Worm (Caenorhabditis elegans) whole organism, L4 larva: ENCODE results near the gene adt-1.

Experiments used
- F44E2.7 ChIP-seq: fragments of 200-800 bp; sonication (Bioruptor generic); IDR thresholded peaks from 2 replicates; pipeline ENCODE4 v2.1.2; 2022; ENCODE audit warnings: missing genetic modification characterization, missing compliant biosample characterization
- T26A8.4 ChIP-seq: fragments of 200-800 bp; sonication (Bioruptor generic); IDR thresholded peaks from 2 replicates; pipeline ENCODE4 v1.3.6; 2022; ENCODE audit warnings: missing genetic modification characterization, missing compliant biosample characterization
- Y75B8A.6 ChIP-seq: fragments of 200-800 bp; sonication (Bioruptor generic); IDR thresholded peaks from 2 replicates; pipeline ENCODE4 v1.3.6; 2022; ENCODE audit warnings: missing genetic modification reagents, missing genetic modification characterization, missing compliant biosample characterization
- aha-1 ChIP-seq: fragments of 150-350 bp; peaks from one replicate; lab custom pipeline; 2014; ENCODE audit warnings: missing biosample characterization, missing genetic modification characterization
- ceh-20 ChIP-seq: fragments of 200-800 bp; sonication (Bioruptor generic); IDR thresholded peaks from 2 replicates; pipeline ENCODE4 v1.3.6; 2022; ENCODE audit warnings: missing genetic modification reagents, missing genetic modification characterization, missing compliant biosample characterization
- ceh-28 ChIP-seq: fragments of 150-350 bp; optimal IDR thresholded peaks from 2 replicates; lab custom pipeline; 2014; ENCODE audit warnings: missing biosample characterization, missing genetic modification reagents, missing genetic modification characterization
- ceh-44 ChIP-seq: fragments of 200-800 bp; sonication (Bioruptor generic); IDR thresholded peaks from 2 replicates; pipeline ENCODE4 v1.3.6; 2022; ENCODE audit warnings: missing genetic modification reagents, missing genetic modification characterization, missing compliant biosample characterization
- ceh-82 ChIP-seq: sonication (generic microtip); optimal IDR thresholded peaks from 2 replicates; lab custom pipeline; 2017; ENCODE audit warnings: missing biosample characterization, missing genetic modification characterization
- ces-1 ChIP-seq: fragments of 150-350 bp; sonication (generic microtip); optimal IDR thresholded peaks from 4 replicates; lab custom pipeline; 2014; ENCODE audit warnings: missing biosample characterization, missing genetic modification reagents, missing genetic modification characterization
- ctbp-1 ChIP-seq: fragments of 200-800 bp; sonication (Bioruptor generic); IDR thresholded peaks from 2 replicates; pipeline ENCODE4 v1.3.6; 2022; ENCODE audit warnings: missing genetic modification reagents, missing genetic modification characterization, missing compliant biosample characterization
- daf-16 ChIP-seq, 3 experiments: sonication (generic microtip); optimal IDR thresholded peaks; 2 replicates each; lab custom pipeline; 2016 to 2017; ENCODE audit warnings: missing genetic modification characterization in 3 of 3, missing genetic modification reagents in 3 of 3, mild to moderate bottlenecking in 2 of 3, missing compliant biosample characterization in 2 of 3, missing biosample characterization in 1 of 3, moderate library complexity in 1 of 3
- dmd-6 ChIP-seq: fragments of 200-800 bp; sonication (Bioruptor generic); IDR thresholded peaks from 2 replicates; pipeline ENCODE4 v1.3.6; 2022; ENCODE audit warnings: missing genetic modification reagents, missing genetic modification characterization, missing compliant biosample characterization
- dve-1 ChIP-seq: sonication (generic microtip); optimal IDR thresholded peaks from 2 replicates; lab custom pipeline; 2017; ENCODE audit warnings: antibody characterized with exemption, mild to moderate bottlenecking, missing genetic modification characterization, missing compliant biosample characterization; ENCODE audit not compliant: insufficient read depth
- egl-43 ChIP-seq: fragments of 200-800 bp; sonication (Bioruptor generic); IDR thresholded peaks from 2 replicates; pipeline ENCODE4 v1.3.6; 2022; ENCODE audit warnings: missing genetic modification reagents, missing genetic modification characterization, missing compliant biosample characterization
- fkh-10 ChIP-seq: fragments of 150-350 bp; optimal IDR thresholded peaks from 2 replicates; lab custom pipeline; 2014; ENCODE audit warnings: missing biosample characterization, missing genetic modification reagents, missing genetic modification characterization
- hlh-11 ChIP-seq: fragments of 200-800 bp; sonication (Bioruptor generic); optimal IDR thresholded peaks from 2 replicates; lab custom pipeline; 2018; ENCODE audit warnings: mild to moderate bottlenecking, missing genetic modification characterization, missing compliant biosample characterization
- hlh-30 ChIP-seq: sonication (generic microtip); optimal IDR thresholded peaks from 2 replicates; lab custom pipeline; 2017; ENCODE audit warnings: antibody characterized with exemption, mild to moderate bottlenecking, missing genetic modification characterization, missing compliant biosample characterization; ENCODE audit not compliant: insufficient read depth
- jun-1 ChIP-seq: fragments of 150-350 bp; optimal IDR thresholded peaks from 2 replicates; lab custom pipeline; 2014; ENCODE audit warnings: missing biosample characterization, missing genetic modification reagents, missing genetic modification characterization
- lim-7 ChIP-seq: fragments of 200-800 bp; sonication (Bioruptor generic); IDR thresholded peaks from 2 replicates; pipeline ENCODE4 v1.3.6; 2022; ENCODE audit warnings: missing genetic modification characterization, missing compliant biosample characterization
- lin-39 ChIP-seq: fragments of 150-350 bp; optimal IDR thresholded peaks from 2 replicates; lab custom pipeline; 2014; ENCODE audit warnings: missing biosample characterization, missing genetic modification reagents, missing genetic modification characterization
- lsy-2 ChIP-seq, 2 experiments: fragments of 150-350 bp in 1 of 2; sonication (generic microtip) in 1 of 2; optimal IDR thresholded peaks; 2 replicates each; lab custom pipeline; 2014 to 2017; ENCODE audit warnings: missing biosample characterization in 2 of 2, missing genetic modification characterization in 2 of 2
- mep-1 ChIP-seq: fragments of 150-350 bp; sonication (generic microtip); optimal IDR thresholded peaks from 3 replicates; lab custom pipeline; 2014; ENCODE audit warnings: missing biosample characterization, missing genetic modification characterization
- mes-2 ChIP-seq: sonication (generic microtip); optimal IDR thresholded peaks from 2 replicates; lab custom pipeline; 2016; ENCODE audit warnings: missing genotype, mild to moderate bottlenecking, missing genetic modification characterization, missing compliant biosample characterization; ENCODE audit not compliant: poor library complexity, severe bottlenecking
- nhr-102 ChIP-seq: sonication (generic microtip); optimal IDR thresholded peaks from 2 replicates; lab custom pipeline; 2016; ENCODE audit warnings: mild to moderate bottlenecking, missing genetic modification characterization, moderate library complexity, missing compliant biosample characterization
- nhr-41 ChIP-seq: fragments of 200-800 bp; sonication (Bioruptor generic); IDR thresholded peaks from 2 replicates; pipeline ENCODE4 v1.3.6; 2022; ENCODE audit warnings: missing genetic modification reagents, missing genetic modification characterization, missing compliant biosample characterization
- nhr-48 ChIP-seq: sonication (generic microtip); optimal IDR thresholded peaks from 2 replicates; lab custom pipeline; 2016; ENCODE audit warnings: mild to moderate bottlenecking, missing genetic modification characterization, missing compliant biosample characterization
- nhr-6 ChIP-seq: fragments of 150-350 bp; optimal IDR thresholded peaks from 2 replicates; lab custom pipeline; 2014; ENCODE audit warnings: missing biosample characterization, missing genetic modification characterization
- pha-4 ChIP-seq, 2 experiments: fragments of 150-350 bp in 1 of 2; fragments of 200-800 bp in 1 of 2; sonication (Bioruptor generic) in 1 of 2; IDR thresholded peaks in 1 of 2; optimal IDR thresholded peaks in 1 of 2; 2 replicates each; pipeline versions ENCODE4 v1.3.6 to Lab custom; 2014 to 2022; ENCODE audit warnings: missing genetic modification characterization in 2 of 2, missing genetic modification reagents in 2 of 2, missing biosample characterization in 1 of 2, missing compliant biosample characterization in 1 of 2
- pqm-1 ChIP-seq: sonication (generic microtip); optimal IDR thresholded peaks from 2 replicates; lab custom pipeline; 2017; ENCODE audit warnings: missing biosample characterization, missing genetic modification characterization
- rbr-2 ChIP-seq: sonication (generic microtip); optimal IDR thresholded peaks from 2 replicates; lab custom pipeline; 2016; ENCODE audit warnings: missing genotype, missing genetic modification characterization, missing compliant biosample characterization
- sdz-12 ChIP-seq: fragments of 200-800 bp; sonication (Bioruptor generic); optimal IDR thresholded peaks from 2 replicates; lab custom pipeline; 2018; ENCODE audit warnings: mild to moderate bottlenecking, missing genetic modification characterization, missing compliant biosample characterization
- tra-1 ChIP-seq: fragments of 200-800 bp; sonication (Bioruptor generic); IDR thresholded peaks from 2 replicates; pipeline ENCODE4 v1.3.6; 2022; ENCODE audit warnings: missing genetic modification reagents, missing genetic modification characterization, missing compliant biosample characterization
- unc-130 ChIP-seq: sonication (generic microtip); optimal IDR thresholded peaks from 2 replicates; lab custom pipeline; 2016; ENCODE audit warnings: missing genetic modification reagents, missing genetic modification characterization, missing compliant biosample characterization
- unc-62 ChIP-seq, 3 experiments: fragments of 150-350 bp in 1 of 3; sonication (generic microtip); optimal IDR thresholded peaks in 2 of 3; peaks in 1 of 3; 1 replicate in 1 of 3; 2 replicates in 2 of 3; lab custom pipeline; 2014 to 2017; ENCODE audit warnings: missing biosample characterization in 3 of 3, missing genetic modification characterization in 3 of 3, missing genetic modification reagents in 3 of 3, missing genotype in 1 of 3
- vab-7 ChIP-seq: fragments of 200-800 bp; sonication (Bioruptor generic); IDR thresholded peaks from 2 replicates; pipeline ENCODE4 v1.3.6; 2022; ENCODE audit warnings: missing genetic modification reagents, missing genetic modification characterization, missing compliant biosample characterization
- zfp-2 ChIP-seq: sonication (generic microtip); optimal IDR thresholded peaks from 2 replicates; lab custom pipeline; 2016; ENCODE audit warnings: mild to moderate bottlenecking, missing genetic modification characterization, missing compliant biosample characterization

The adt-1 gene

DNA sequence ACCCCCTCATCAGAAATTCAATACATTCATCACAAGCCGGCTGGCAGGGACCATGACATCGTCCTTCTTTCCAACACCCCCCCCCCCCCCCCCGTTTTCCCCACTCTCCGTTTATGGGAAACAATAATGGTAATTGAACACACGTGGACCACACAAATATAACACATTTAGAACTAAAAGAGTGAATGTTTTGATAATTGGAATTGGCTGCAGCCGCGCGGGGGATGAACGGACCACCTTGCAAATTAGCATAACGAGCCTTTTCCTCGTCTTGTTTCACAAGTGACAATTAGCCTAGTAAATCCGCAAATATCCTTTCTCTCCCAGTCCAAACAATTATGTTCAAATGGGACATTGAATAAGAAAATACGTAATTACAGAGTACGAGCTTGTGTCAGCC is 10.0 kb downstream of the adt-1 start:
- TF ChIP-seq nhr-41 (GFP tag; lab: Robert Waterston, UW) (no peak), ceh-44 (GFP tag; lab: Robert Waterston, UW) (no peak), aha-1 (tag; lab: Kevin White, UChicago) (peak; percentile 88), unc-62 (GFP tag; optimal IDR thresholded peaks at IDR 0.05 in 1 of 2; lab: Kevin White, UChicago) (no peak), unc-62 (tag; optimal IDR thresholded peaks at IDR 0.05; lab: Kevin White, UChicago) (no peak), pha-4 (GFP tag; IDR thresholded peaks at IDR 0.05; lab: Robert Waterston, UW) (no peak), pha-4 (tag; optimal IDR thresholded peaks at IDR 0.05; lab: Kevin White, UChicago) (no peak), fkh-10 (GFP tag; lab: Kevin White, UChicago) (no peak)

DNA sequence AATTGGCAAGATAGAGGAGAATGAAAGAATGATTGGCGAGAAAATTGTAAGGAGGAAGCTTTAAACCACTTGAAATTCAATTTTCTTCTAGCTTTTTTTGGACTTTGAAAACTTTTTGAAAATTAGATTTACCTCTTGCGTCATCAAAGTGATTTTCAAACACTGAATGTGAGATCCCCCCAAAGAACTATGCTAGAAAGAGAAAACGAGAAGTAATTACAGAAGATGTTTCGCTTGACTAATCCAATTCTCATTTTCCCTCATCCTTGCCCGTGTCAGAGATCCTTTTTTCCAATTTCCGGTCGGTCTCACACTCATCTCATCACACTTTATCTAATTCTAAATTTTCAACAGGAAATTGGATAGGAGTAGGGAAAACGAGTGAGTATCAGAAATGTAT is 11.2 kb downstream of the adt-1 start:
- TF ChIP-seq fkh-10 (GFP tag; lab: Kevin White, UChicago) (peak; percentile 93), unc-62 (GFP tag; optimal IDR thresholded peaks at IDR 0.05 in 1 of 2; lab: Kevin White, UChicago) (peak in 1 of 2 experiments; percentile 84), unc-62 (tag; optimal IDR thresholded peaks at IDR 0.05; lab: Kevin White, UChicago) (no peak), Y75B8A.6 (GFP tag; lab: Robert Waterston, UW) (no peak), pqm-1 (tag; lab: Kevin White, UChicago) (no peak), ctbp-1 (GFP tag; lab: Robert Waterston, UW) (0 out of 2 replicates have a peak, but pooled peaks have one; percentile 22), ces-1 (peak; percentile 93), lsy-2 (tag; optimal IDR thresholded peaks at IDR 0.05; lab: Kevin White, UChicago) (peak in 1 of 2 experiments; percentile 10)

DNA sequence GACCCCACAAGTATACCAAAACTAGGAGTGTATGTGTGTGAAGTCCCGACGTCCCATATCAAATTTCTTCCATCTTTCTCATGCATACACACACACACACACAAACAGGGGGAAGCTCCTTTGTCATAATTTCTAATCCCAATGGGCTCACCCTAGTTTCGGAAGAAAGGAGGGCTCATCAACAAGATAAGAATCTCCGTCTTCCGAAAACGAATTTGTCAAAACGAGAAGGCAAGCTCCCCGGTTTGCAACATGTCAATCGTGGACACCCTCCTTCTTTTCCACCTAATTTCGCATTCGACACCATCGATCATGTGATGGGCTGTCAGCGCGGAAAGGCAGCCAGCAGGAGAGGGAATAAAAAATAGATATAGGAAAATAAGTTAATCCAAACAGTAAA is 11.7 kb downstream of the adt-1 start:
- TF ChIP-seq mes-2 (no peak), F44E2.7 (no peak), dmd-6 (GFP tag; lab: Robert Waterston, UW) (peak; percentile 85), sdz-12 (GFP tag; lab: Kevin White, UChicago) (no peak), jun-1 (tag; lab: Kevin White, UChicago) (no peak), nhr-102 (peak; percentile 3), ceh-82 (tag; lab: Kevin White, UChicago) (no peak), pha-4 (GFP tag; IDR thresholded peaks at IDR 0.05; lab: Robert Waterston, UW) (no peak), pha-4 (tag; optimal IDR thresholded peaks at IDR 0.05; lab: Kevin White, UChicago) (no peak), lim-7 (GFP tag; lab: Robert Waterston, UW) (no peak), zfp-2 (tag; lab: Kevin White, UChicago) (no peak), dve-1 (tag; lab: Kevin White, UChicago) (peak; percentile 75), egl-43 (GFP tag; lab: Robert Waterston, UW) (peak; percentile 58; the same call in 1 of the 2 replicates), lsy-2 (tag; optimal IDR thresholded peaks at IDR 0.05; lab: Kevin White, UChicago) (peak in 1 of 2 experiments; percentile 44), unc-130 (GFP tag; lab: Kevin White, UChicago) (no peak), tra-1 (GFP tag; lab: Robert Waterston, UW) (peak; percentile 73), unc-62 (GFP tag; optimal IDR thresholded peaks at IDR 0.05 in 1 of 2; lab: Kevin White, UChicago) (peak in 1 of 2 experiments; percentile 97), unc-62 (tag; optimal IDR thresholded peaks at IDR 0.05; lab: Kevin White, UChicago) (no peak), rbr-2 (tag; lab: Kevin White, UChicago) (peak; percentile 30), lin-39 (tag; lab: Kevin White, UChicago) (peak; percentile 90), ceh-20 (peak; percentile 92), daf-16 (GFP tag; optimal IDR thresholded peaks at IDR 0.05; lab: Kevin White, UChicago) (peak in 1 of 2 experiments; percentile 23), daf-16 (tag; optimal IDR thresholded peaks at IDR 0.05; lab: Kevin White, UChicago) (peak; percentile 43), nhr-6 (no peak), mep-1 (tag; lab: Kevin White, UChicago) (peak; percentile 68), ceh-28 (no peak), hlh-11 (peak; percentile 70), hlh-30 (tag; lab: Kevin White, UChicago) (peak; percentile 68), ctbp-1 (GFP tag; lab: Robert Waterston, UW) (peak; percentile 25; the same call in 1 of the 2 replicates), vab-7 (GFP tag; lab: Robert Waterston, UW) (0 out of 2 replicates have a peak, but pooled peaks have one; percentile 25), T26A8.4 (0 out of 2 replicates have a peak, but pooled peaks have one; percentile 20), aha-1 (tag; lab: Kevin White, UChicago) (peak; percentile 90), nhr-48 (peak; percentile 22)
